Worm (Caenorhabditis elegans) whole organism, late embryonic: ENCODE results near the gene gap-1.
A peak's percentile ranks its signal among the peaks of the same experiment; 100 is the strongest.

Source experiments
- C38D4.7 ChIP-seq: fragments of 200-800 bp; sonication (Bioruptor generic); optimal IDR thresholded peaks from 2 replicates; lab custom pipeline; 2018; ENCODE audit warnings: mild to moderate bottlenecking, missing genetic modification characterization, moderate library complexity, missing compliant biosample characterization
- Y22D7AL.16 ChIP-seq: sonication (generic microtip); optimal IDR thresholded peaks from 2 replicates; lab custom pipeline; 2016; ENCODE audit warnings: missing genetic modification characterization, missing compliant biosample characterization
- ama-1 ChIP-seq: fragments of 150-350 bp; optimal IDR thresholded peaks from 2 replicates; lab custom pipeline; 2014
- ceh-18 ChIP-seq: sonication (generic microtip); optimal IDR thresholded peaks from 2 replicates; lab custom pipeline; 2016; ENCODE audit warnings: missing genetic modification characterization, missing compliant biosample characterization
- ceh-2 ChIP-seq: sonication (generic microtip); optimal IDR thresholded peaks from 2 replicates; lab custom pipeline; 2016; ENCODE audit warnings: missing genotype, missing genetic modification characterization, missing compliant biosample characterization
- ceh-22 ChIP-seq: sonication (generic microtip); optimal IDR thresholded peaks from 2 replicates; lab custom pipeline; 2017; ENCODE audit warnings: missing biosample characterization, missing genetic modification characterization
- ceh-30 ChIP-seq: fragments of 150-350 bp; optimal IDR thresholded peaks from 2 replicates; lab custom pipeline; 2014; ENCODE audit warnings: missing biosample characterization, missing genetic modification characterization
- ceh-31 ChIP-seq: sonication (generic microtip); optimal IDR thresholded peaks from 2 replicates; lab custom pipeline; 2016; ENCODE audit warnings: missing genetic modification characterization, missing compliant biosample characterization
- ceh-9 ChIP-seq: sonication (generic microtip); optimal IDR thresholded peaks from 2 replicates; lab custom pipeline; 2016; ENCODE audit warnings: mild to moderate bottlenecking, missing genetic modification characterization, inconsistent platforms, missing compliant biosample characterization
- dmd-4 ChIP-seq: sonication (generic microtip); optimal IDR thresholded peaks from 2 replicates; lab custom pipeline; 2016; ENCODE audit warnings: borderline replicate concordance, missing genetic modification characterization, missing compliant biosample characterization
- elt-2 ChIP-seq: sonication (generic microtip); optimal IDR thresholded peaks from 2 replicates; lab custom pipeline; 2016; ENCODE audit warnings: missing genetic modification reagents, missing genetic modification characterization, missing compliant biosample characterization
- ets-4 ChIP-seq: sonication (generic microtip); optimal IDR thresholded peaks from 2 replicates; lab custom pipeline; 2016; ENCODE audit warnings: missing genetic modification characterization, missing compliant biosample characterization
- eyg-1 ChIP-seq: sonication (generic microtip); optimal IDR thresholded peaks from 2 replicates; lab custom pipeline; 2016; ENCODE audit warnings: missing genotype, missing genetic modification characterization, missing compliant biosample characterization
- fax-1 ChIP-seq: sonication (generic microtip); optimal IDR thresholded peaks from 2 replicates; lab custom pipeline; 2016; ENCODE audit warnings: missing genotype, missing genetic modification characterization, missing compliant biosample characterization
- fkh-10 ChIP-seq: fragments of 150-350 bp; optimal IDR thresholded peaks from 2 replicates; lab custom pipeline; 2014; ENCODE audit warnings: missing biosample characterization, missing genetic modification reagents, missing genetic modification characterization
- gmeb-2 ChIP-seq: sonication (generic microtip); optimal IDR thresholded peaks from 2 replicates; lab custom pipeline; 2016; ENCODE audit warnings: missing genetic modification characterization, inconsistent platforms, missing compliant biosample characterization
- hlh-30 ChIP-seq: sonication (generic microtip); optimal IDR thresholded peaks from 2 replicates; lab custom pipeline; 2017; ENCODE audit warnings: antibody characterized with exemption, missing genetic modification characterization, missing compliant biosample characterization; ENCODE audit not compliant: insufficient read depth
- hlh-8 ChIP-seq: sonication (generic microtip); optimal IDR thresholded peaks from 2 replicates; lab custom pipeline; 2016; ENCODE audit warnings: missing genotype, missing genetic modification characterization, missing compliant biosample characterization
- madf-2 ChIP-seq: sonication (generic microtip); optimal IDR thresholded peaks from 2 replicates; lab custom pipeline; 2017; ENCODE audit warnings: missing genetic modification characterization, missing compliant biosample characterization
- mec-3 ChIP-seq: sonication (generic microtip); optimal IDR thresholded peaks from 2 replicates; lab custom pipeline; 2016; ENCODE audit warnings: borderline replicate concordance, missing genetic modification characterization, missing compliant biosample characterization
- nhr-11 ChIP-seq: fragments of 150-350 bp; optimal IDR thresholded peaks from 2 replicates; lab custom pipeline; 2014; ENCODE audit warnings: missing biosample characterization, missing genetic modification characterization
- nhr-232 ChIP-seq: sonication (generic microtip); optimal IDR thresholded peaks from 2 replicates; lab custom pipeline; 2016; ENCODE audit warnings: missing genetic modification characterization, missing compliant biosample characterization
- npax-4 ChIP-seq: sonication (generic microtip); optimal IDR thresholded peaks from 2 replicates; lab custom pipeline; 2016; ENCODE audit warnings: missing genetic modification characterization, missing compliant biosample characterization
- odd-2 ChIP-seq: sonication (generic microtip); optimal IDR thresholded peaks from 2 replicates; lab custom pipeline; 2017; ENCODE audit warnings: antibody characterized with exemption, mild to moderate bottlenecking, missing genetic modification characterization, missing compliant biosample characterization
- pag-3 ChIP-seq: sonication (generic microtip); optimal IDR thresholded peaks from 2 replicates; lab custom pipeline; 2016; ENCODE audit warnings: missing compliant biosample characterization, missing genetic modification characterization, borderline replicate concordance
- pat-9 ChIP-seq: fragments of 200-800 bp; sonication (Bioruptor generic); optimal IDR thresholded peaks from 2 replicates; lab custom pipeline; 2018; ENCODE audit warnings: mild to moderate bottlenecking, missing genetic modification characterization, moderate library complexity, missing compliant biosample characterization
- pax-1 ChIP-seq: fragments of 150-350 bp; optimal IDR thresholded peaks from 2 replicates; lab custom pipeline; 2014; ENCODE audit warnings: missing biosample characterization, missing genetic modification characterization
- pha-2 ChIP-seq: sonication (generic microtip); optimal IDR thresholded peaks from 2 replicates; lab custom pipeline; 2017; ENCODE audit warnings: mild to moderate bottlenecking, missing genetic modification characterization, missing compliant biosample characterization
- pha-4 ChIP-seq: fragments of 150-350 bp; optimal IDR thresholded peaks from 2 replicates; lab custom pipeline; 2018; ENCODE audit warnings: missing biosample characterization, missing genetic modification reagents, missing genetic modification characterization
- pqm-1 ChIP-seq: sonication (generic microtip); optimal IDR thresholded peaks from 2 replicates; lab custom pipeline; 2016; ENCODE audit warnings: missing genetic modification characterization, missing compliant biosample characterization
- ref-2 ChIP-seq: sonication (generic microtip); optimal IDR thresholded peaks from 2 replicates; lab custom pipeline; 2016; ENCODE audit warnings: missing genetic modification characterization, missing compliant biosample characterization
- sox-4 ChIP-seq: sonication (generic microtip); optimal IDR thresholded peaks from 2 replicates; lab custom pipeline; 2017; ENCODE audit warnings: mild to moderate bottlenecking, missing genetic modification characterization, inconsistent platforms, missing compliant biosample characterization
- syd-9 ChIP-seq: sonication (generic microtip); optimal IDR thresholded peaks from 2 replicates; lab custom pipeline; 2016; ENCODE audit warnings: mild to moderate bottlenecking, missing genetic modification characterization, moderate library complexity, missing compliant biosample characterization
- tbx-2 ChIP-seq: sonication (generic microtip); optimal IDR thresholded peaks from 2 replicates; lab custom pipeline; 2016; ENCODE audit warnings: missing genetic modification characterization, missing compliant biosample characterization
- tbx-7 ChIP-seq: sonication (generic microtip); optimal IDR thresholded peaks from 2 replicates; lab custom pipeline; 2016; ENCODE audit warnings: missing genotype, missing genetic modification characterization, missing compliant biosample characterization
- unc-42 ChIP-seq: sonication (generic microtip); optimal IDR thresholded peaks from 2 replicates; lab custom pipeline; 2016; ENCODE audit warnings: missing genotype, missing genetic modification characterization, missing compliant biosample characterization
- unc-55 ChIP-seq: sonication (generic microtip); optimal IDR thresholded peaks from 2 replicates; lab custom pipeline; 2017; ENCODE audit warnings: missing biosample characterization, missing genetic modification reagents, missing genetic modification characterization
- ztf-16 ChIP-seq: sonication (generic microtip); optimal IDR thresholded peaks from 2 replicates; lab custom pipeline; 2017; ENCODE audit warnings: missing genetic modification characterization, missing compliant biosample characterization

The gap-1 gene

ce11 chrX:2214454-2214853 is 22.1 kb downstream of the gap-1 start (continued):
- TF ChIP-seq nhr-11 (tag; lab: Kevin White, UChicago): no peak
- TF ChIP-seq, all 69 proteins: peak for 0

- TF ChIP-seq hlh-30 (tag; lab: Kevin White, UChicago) (peak; percentile 22), elt-2 (tag; lab: Kevin White, UChicago) (peak; percentile 76), pha-4 (tag; lab: Kevin White, UChicago) (no peak)
Measured at ce11 chrX:2215108-2215507, 22.8 kb downstream of the gap-1 start.

- TF ChIP-seq hlh-30 (tag; lab: Kevin White, UChicago) (no peak), unc-42 (no peak), ceh-2 (tag; lab: Kevin White, UChicago) (no peak), ama-1 (no peak), ceh-31 (tag; lab: Kevin White, UChicago) (no peak), unc-55 (GFP tag; lab: Kevin White, UChicago) (no peak), madf-2 (tag; lab: Kevin White, UChicago) (no peak), tbx-7 (no peak), ztf-16 (tag; lab: Kevin White, UChicago) (no peak), Y22D7AL.16 (no peak), ceh-9 (no peak), hlh-8 (tag; lab: Kevin White, UChicago) (no peak), ceh-18 (no peak), ets-4 (tag; lab: Kevin White, UChicago) (no peak), dmd-4 (tag; lab: Kevin White, UChicago) (no peak)
Measured at ce11 chrX:2216242-2216641, 23.9 kb downstream of the gap-1 start.

- TF ChIP-seq mec-3 (tag; lab: Kevin White, UChicago) (no peak), gmeb-2 (tag; lab: Kevin White, UChicago) (peak; percentile 20), ref-2 (tag; lab: Kevin White, UChicago) (peak; percentile 52), ceh-31 (tag; lab: Kevin White, UChicago) (peak; percentile 72), pha-2 (peak; percentile 45), ama-1 (no peak), tbx-2 (tag; lab: Kevin White, UChicago) (peak; percentile 52)
Measured at ce11 chrX:2216662-2217061, 24.4 kb downstream of the gap-1 start.

- no peak for TF ChIP-seq ceh-30 (tag; lab: Kevin White, UChicago)
- TF ChIP-seq ref-2 (tag; lab: Kevin White, UChicago): no peak
- TF ChIP-seq nhr-11 (tag; lab: Kevin White, UChicago): no peak
- no peak for TF ChIP-seq syd-9 (tag; lab: Kevin White, UChicago)
- TF ChIP-seq fkh-10 (GFP tag; lab: Kevin White, UChicago): no peak
- no peak for TF ChIP-seq odd-2 (tag; lab: Kevin White, UChicago)
- TF ChIP-seq mec-3 (tag; lab: Kevin White, UChicago): no peak
- no peak for TF ChIP-seq pat-9 (tag; lab: Kevin White, UChicago)
- TF ChIP-seq eyg-1 (tag; lab: Kevin White, UChicago): no peak
- no peak for TF ChIP-seq C38D4.7 (GFP tag; lab: Kevin White, UChicago)
- no peak for TF ChIP-seq ceh-22 (tag; lab: Kevin White, UChicago)
- no peak for TF ChIP-seq pqm-1 (tag; lab: Kevin White, UChicago)
- TF ChIP-seq ama-1: no peak
- TF ChIP-seq tbx-7: no peak
- TF ChIP-seq tbx-2 (tag; lab: Kevin White, UChicago): no peak
- TF ChIP-seq npax-4 (tag; lab: Kevin White, UChicago): no peak
Measured at ce11 chrX:2219006-2219405, 26.7 kb downstream of the gap-1 start.

- TF ChIP-seq fax-1 (tag; lab: Kevin White, UChicago) (no peak), sox-4 (no peak), eyg-1 (tag; lab: Kevin White, UChicago) (no peak), nhr-232 (tag; lab: Kevin White, UChicago) (no peak), pax-1 (tag; lab: Kevin White, UChicago) (no peak), pag-3 (tag; lab: Kevin White, UChicago) (no peak)
Measured at ce11 chrX:2219453-2219852, 27.1 kb downstream of the gap-1 start.
